Worm (Caenorhabditis elegans): Measurements from ENCODE around the gene npr-11.

DNA sequence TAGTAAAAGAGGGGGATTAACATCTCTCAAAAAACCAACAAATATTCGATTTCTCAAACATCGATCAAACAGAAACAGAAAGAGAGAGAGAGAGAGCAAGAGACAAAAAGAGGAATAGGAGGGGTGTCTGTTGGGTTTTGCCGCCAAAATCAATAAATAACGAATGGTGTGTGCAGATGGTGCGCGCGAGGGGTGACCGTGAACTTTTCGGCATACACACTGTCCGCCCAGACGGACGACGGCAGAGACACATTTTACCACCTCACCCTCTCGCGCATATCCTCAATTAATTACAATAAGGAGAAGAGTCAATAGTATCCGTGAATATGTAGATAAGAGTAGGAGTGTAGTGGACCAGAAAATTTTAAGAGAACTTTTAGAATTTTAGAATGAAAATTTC, 33.1 kb downstream of the npr-11 start:
- TF ChIP-seq nhr-11 (tag; optimal IDR thresholded peaks at IDR 0.05) (no peak), nhr-77 (tag; optimal IDR thresholded peaks at IDR 0.05) (no peak), fkh-10 (GFP tag; optimal IDR thresholded peaks at IDR 0.05) (no peak), ceh-82 (tag; optimal IDR thresholded peaks at IDR 0.05) (no peak), pqm-1 (tag; optimal IDR thresholded peaks at IDR 0.05) (no peak), nhr-12 (tag; optimal IDR thresholded peaks at IDR 0.05) (no peak), ama-1 (optimal IDR thresholded peaks at IDR 0.05) (no peak), unc-62 (GFP tag; optimal IDR thresholded peaks at IDR 0.05) (no peak), zag-1 (tag; optimal IDR thresholded peaks at IDR 0.05) (no peak), ceh-9 (tag; optimal IDR thresholded peaks at IDR 0.05) (no peak), nhr-237 (tag; optimal IDR thresholded peaks at IDR 0.05) (no peak), lin-15B (tag; optimal IDR thresholded peaks at IDR 0.05) (no peak)
